Worm (Caenorhabditis elegans): Measurements from ENCODE around the gene gcy-6.
A peak's percentile ranks its signal among the peaks of the same experiment; 100 is the strongest.
"Not testable (repeated sequence)": the region's sequence is repeated elsewhere in the genome, so short reads cannot be mapped to it uniquely, and the experiment has no call there.

Gene gcy-6

DNA sequence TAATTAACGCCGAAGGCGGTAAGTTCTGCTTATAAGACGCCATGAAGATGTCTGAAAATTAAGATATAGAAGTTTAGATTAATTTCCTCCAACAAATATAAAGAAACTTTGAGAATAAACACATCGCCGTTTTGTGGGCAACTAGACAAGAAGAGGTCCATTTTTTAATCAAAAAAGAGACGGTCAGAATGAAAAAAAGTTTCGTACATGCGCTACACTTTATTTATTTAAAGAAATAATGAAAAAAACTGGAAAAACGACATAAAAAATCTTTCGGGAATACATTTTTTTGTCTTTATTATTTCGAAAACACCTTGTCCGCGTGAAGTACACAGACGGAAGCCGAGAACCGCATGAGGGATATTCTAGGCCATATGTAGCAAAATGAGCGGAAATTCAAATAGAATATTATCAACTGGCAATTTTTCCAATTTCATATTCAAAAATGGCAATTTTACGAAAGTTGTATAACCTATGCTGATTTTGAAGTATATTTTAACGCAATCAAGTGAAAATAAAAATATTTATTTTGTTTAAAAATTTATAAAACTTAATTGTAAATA lies 42.0 kb upstream of the gcy-6 start, which contains the start of gene sluh-7 (continued):
- no peak for TF ChIP-seq K09A11.1 (tag; optimal IDR thresholded peaks at IDR 0.05; ENCODE audit: insufficient read depth)
- no peak for TF ChIP-seq T23F11.4 (GFP tag; optimal IDR thresholded peaks at IDR 0.05)
- TF ChIP-seq npax-4 (tag; optimal IDR thresholded peaks at IDR 0.05) = no peak
- TF ChIP-seq hlh-6 (tag; optimal IDR thresholded peaks at IDR 0.05) = no peak
- TF ChIP-seq fkh-6 (tag; optimal IDR thresholded peaks at IDR 0.05) = peak; percentile 79
- peak; percentile 8 for TF ChIP-seq pha-2 (tag; optimal IDR thresholded peaks at IDR 0.05)
- TF ChIP-seq ceh-45 (GFP tag; IDR thresholded peaks at IDR 0.05) = no peak
- TF ChIP-seq ama-1 (optimal IDR thresholded peaks at IDR 0.05) = no peak
- no peak for TF ChIP-seq fkh-10 (GFP tag; optimal IDR thresholded peaks at IDR 0.05)
- no peak for TF ChIP-seq sox-4 (tag; optimal IDR thresholded peaks at IDR 0.05)
- TF ChIP-seq pax-1 (tag; optimal IDR thresholded peaks at IDR 0.05) = no peak
- TF ChIP-seq tbx-7 (tag; optimal IDR thresholded peaks at IDR 0.05) = peak; percentile 93
- TF ChIP-seq gmeb-2 (tag; optimal IDR thresholded peaks at IDR 0.05) = no peak
- TF ChIP-seq hlh-15 (tag; optimal IDR thresholded peaks at IDR 0.05) = peak; percentile 48
- peak; percentile 52 for TF ChIP-seq ahr-1 (tag; optimal IDR thresholded peaks at IDR 0.05)
- no peak for TF ChIP-seq che-1 (tag; optimal IDR thresholded peaks at IDR 0.05)
- peak; percentile 68 for TF ChIP-seq unc-86 (tag; optimal IDR thresholded peaks at IDR 0.05)
- peak; percentile 95 for TF ChIP-seq tbx-2 (tag; optimal IDR thresholded peaks at IDR 0.05)
- no peak for TF ChIP-seq ceh-24 (tag; optimal IDR thresholded peaks at IDR 0.05)
- peak; percentile 81 for TF ChIP-seq mec-3 (tag; optimal IDR thresholded peaks at IDR 0.05; ENCODE audit: borderline replicate concordance)
- no peak for TF ChIP-seq elt-4 (tag; optimal IDR thresholded peaks at IDR 0.05)
- no peak for TF ChIP-seq ceh-19 (GFP tag; optimal IDR thresholded peaks at IDR 0.05)
- no peak for TF ChIP-seq hlh-30 (tag; optimal IDR thresholded peaks at IDR 0.05; ENCODE audit: insufficient read depth)

DNA sequence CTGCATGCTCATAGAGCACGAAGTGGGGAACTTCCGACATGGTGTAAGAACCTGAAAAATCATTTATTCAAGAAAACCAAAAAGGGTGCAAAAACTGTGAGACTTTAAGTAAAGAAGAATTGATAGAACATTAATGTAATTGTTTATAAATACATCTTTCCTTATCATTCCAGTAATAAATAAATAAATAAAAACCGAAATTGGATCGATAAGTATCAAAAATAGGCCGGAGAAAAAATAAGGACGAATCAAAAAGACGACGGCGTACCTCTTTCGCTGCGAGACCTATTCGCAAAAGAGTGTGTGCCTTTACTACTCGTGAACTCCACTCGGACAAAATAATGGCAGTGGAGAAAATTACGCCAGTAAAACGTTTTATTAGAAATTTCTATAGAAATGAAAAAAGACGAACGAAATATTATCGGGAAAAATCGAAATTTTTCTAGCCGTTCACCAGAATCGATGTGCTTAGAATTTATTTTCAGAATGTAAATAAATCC lies 39.1 kb upstream of the gcy-6 start, which contains the start of gene nol-56:
nol-56 (minus strand) TSS at position 51 of the 500 bp plus-strand sequence.
- TF ChIP-seq ceh-31 (tag; optimal IDR thresholded peaks at IDR 0.05) = peak; percentile 48
- peak; percentile 15 for TF ChIP-seq tbx-2 (tag; optimal IDR thresholded peaks at IDR 0.05)
- no peak for TF ChIP-seq pat-9 (tag; optimal IDR thresholded peaks at IDR 0.05)
- TF ChIP-seq tbx-7 (tag; optimal IDR thresholded peaks at IDR 0.05) = peak; percentile 8
- no peak for TF ChIP-seq unc-86 (tag; optimal IDR thresholded peaks at IDR 0.05)
- peak; percentile 7 for TF ChIP-seq unc-42 (tag; optimal IDR thresholded peaks at IDR 0.05)
- peak; percentile 58 for TF ChIP-seq nfya-1 (tag; optimal IDR thresholded peaks at IDR 0.05)

DNA sequence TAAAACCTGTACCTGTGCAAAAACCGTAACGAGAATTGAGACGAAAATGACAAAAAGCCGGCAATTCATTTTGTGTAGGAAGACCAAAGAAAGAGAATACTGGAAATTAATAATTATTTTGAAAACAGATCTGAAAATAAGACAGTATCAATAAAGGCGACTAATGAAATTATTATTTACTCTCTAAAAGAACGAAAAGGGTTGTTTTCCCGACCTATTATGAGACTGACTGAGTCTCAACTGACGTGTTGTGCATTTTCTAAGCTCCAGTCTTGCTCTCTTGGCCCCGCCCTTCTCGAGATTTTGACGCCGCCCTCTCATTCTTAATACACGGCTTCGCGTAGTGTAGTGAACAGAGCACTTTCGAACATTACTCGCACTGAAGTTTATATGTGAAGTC lies 36.2 kb upstream of the gcy-6 start, which contains the start of gene K07C5.9:
K07C5.9 (minus strand) TSS at position 101 of the 400 bp plus-strand sequence.
- no peak for TF ChIP-seq elt-4 (tag; optimal IDR thresholded peaks at IDR 0.05)
- TF ChIP-seq hlh-30 (tag; optimal IDR thresholded peaks at IDR 0.05; ENCODE audit: insufficient read depth) = no peak
- TF ChIP-seq pha-4 (tag; optimal IDR thresholded peaks at IDR 0.05) = no peak

DNA sequence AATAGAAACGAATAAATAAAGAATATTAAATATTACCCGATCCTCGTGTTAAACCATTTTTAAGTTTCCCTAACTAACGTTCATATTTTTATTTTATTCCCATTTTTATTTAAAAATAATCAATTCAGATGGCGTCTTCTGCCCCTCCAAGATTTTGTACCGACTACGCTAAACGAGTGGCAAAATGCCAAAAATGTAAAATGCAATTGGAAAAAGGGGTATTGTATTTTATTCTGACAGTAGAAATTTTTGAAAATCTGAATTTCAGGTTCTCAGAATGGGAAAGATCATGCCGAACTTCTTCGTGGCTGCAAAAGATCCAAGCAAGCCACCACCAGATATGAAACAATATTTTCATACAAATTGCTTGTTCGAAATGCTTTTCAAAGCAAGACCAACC lies 29.1 kb upstream of the gcy-6 start, which contains the start of gene K07C5.3:
K07C5.3 (plus strand) TSS at position 129 of the 400 bp plus-strand sequence.
- TF ChIP-seq pha-2 (tag; optimal IDR thresholded peaks at IDR 0.05) = no peak
- TF ChIP-seq ceh-45 (GFP tag; IDR thresholded peaks at IDR 0.05) = no peak
- no peak for TF ChIP-seq sox-4 (tag; optimal IDR thresholded peaks at IDR 0.05)
- TF ChIP-seq K09A11.1 (tag; optimal IDR thresholded peaks at IDR 0.05; ENCODE audit: insufficient read depth) = no peak

DNA sequence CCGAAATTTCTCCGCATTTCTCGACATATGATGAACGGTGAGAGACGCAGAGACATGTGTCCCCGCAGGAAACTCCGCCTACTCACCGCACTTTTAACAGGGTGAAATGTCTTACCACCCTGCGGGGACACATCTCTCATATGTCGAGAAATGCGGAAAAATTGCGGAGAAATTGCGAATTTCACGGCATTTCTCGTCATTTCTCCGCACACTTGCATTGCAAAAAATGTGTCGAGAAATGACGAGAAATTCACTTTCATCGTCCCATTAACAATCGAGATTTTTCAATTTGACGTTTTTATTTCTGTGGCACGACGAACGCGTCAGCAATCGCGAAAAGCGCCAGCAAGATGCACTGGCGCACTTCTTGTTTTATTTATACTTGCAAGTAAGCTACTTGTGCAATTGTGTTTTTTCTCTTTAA lies 28.1 kb upstream of the gcy-6 start, which contains the start of gene K07C5.13:
K07C5.13 (plus strand) TSS at position 151 of the 424 bp plus-strand sequence.
- peak; percentile 22 for TF ChIP-seq sdc-2 (tag; optimal IDR thresholded peaks at IDR 0.05)
- peak; percentile 29 for TF ChIP-seq ceh-34 (tag; optimal IDR thresholded peaks at IDR 0.05)
- peak; percentile 25 for TF ChIP-seq tbx-2 (tag; optimal IDR thresholded peaks at IDR 0.05)
- peak; percentile 5 for TF ChIP-seq unc-86 (tag; optimal IDR thresholded peaks at IDR 0.05)
- TF ChIP-seq ref-2 (tag; optimal IDR thresholded peaks at IDR 0.05) = peak; percentile 49
- TF ChIP-seq unc-42 (tag; optimal IDR thresholded peaks at IDR 0.05) = peak; percentile 17
- 0 out of 2 replicates have a peak, but pooled peaks have one; percentile 42 for TF ChIP-seq unc-3 (GFP tag; conservative IDR thresholded peaks at IDR 0.05)
- TF ChIP-seq unc-3 (tag; optimal IDR thresholded peaks at IDR 0.05) = not testable (repeated sequence)
- TF ChIP-seq ceh-31 (tag; optimal IDR thresholded peaks at IDR 0.05) = peak; percentile 56
- peak; percentile 70 for TF ChIP-seq ceh-18 (tag; optimal IDR thresholded peaks at IDR 0.05)

Data from whole organism, late embryonic.